Worm (Caenorhabditis elegans): Measurements from ENCODE around the gene dnj-8.

dnj-8 gene

DNA sequence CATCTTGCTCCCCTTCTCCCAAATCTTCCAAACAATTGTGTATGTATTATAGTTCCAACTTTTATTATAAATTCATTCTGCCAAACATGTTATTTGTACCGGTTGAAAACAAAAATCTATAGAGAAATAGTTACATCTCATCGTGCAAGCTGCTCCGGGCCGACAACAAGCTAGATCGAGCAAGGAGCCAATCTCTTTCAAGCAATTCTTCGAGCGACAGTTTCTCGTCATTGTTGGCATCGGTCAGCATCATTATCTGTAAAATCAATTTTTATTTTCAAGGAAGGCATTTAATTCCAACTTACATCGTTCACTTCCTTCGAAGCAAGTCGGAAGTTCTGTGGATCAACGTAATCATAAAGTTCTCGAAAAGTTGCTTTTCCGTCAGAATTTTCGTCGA is 6.9 kb downstream of the dnj-8 start:
- TF ChIP-seq unc-86 (tag; optimal IDR thresholded peaks at IDR 0.05), result no peak
- TF ChIP-seq ama-1 (optimal IDR thresholded peaks at IDR 0.05), result peak; percentile 18
- TF ChIP-seq efl-1 (optimal IDR thresholded peaks at IDR 0.05), result no peak
- TF ChIP-seq efl-1 (GFP tag; optimal IDR thresholded peaks at IDR 0.05 in 1 of 2), result peak in 1 of 2 experiments; percentile 69

DNA sequence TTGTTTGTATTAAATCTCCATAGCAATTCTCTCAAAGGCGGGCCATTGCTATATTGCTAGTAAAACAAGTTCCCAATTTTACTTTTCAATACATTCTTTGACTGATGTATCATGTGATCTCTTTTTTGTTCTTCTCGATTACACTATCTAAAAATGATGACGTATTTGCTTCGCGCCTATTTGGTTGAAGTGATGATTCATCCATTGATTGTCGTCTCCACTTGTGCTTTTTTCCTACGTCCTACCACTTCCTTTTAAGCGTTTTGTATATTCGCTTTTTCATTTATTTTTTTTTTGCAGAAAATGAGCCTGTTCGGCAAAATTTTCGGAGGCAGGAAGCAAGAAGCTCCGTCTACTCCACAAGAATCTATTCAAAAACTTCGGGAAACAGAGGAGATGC is 8.5 kb downstream of the dnj-8 start, which contains the start of gene vps-32.1:
vps-32.1 (plus strand) TSS at position 301 of the 400 bp plus-strand sequence.
- TF ChIP-seq lin-39 (tag; optimal IDR thresholded peaks at IDR 0.05) (no peak), dsc-1 (tag; optimal IDR thresholded peaks at IDR 0.05) (no peak), grh-1 (GFP tag; IDR thresholded peaks at IDR 0.05) (no peak), aly-2 (tag; optimal IDR thresholded peaks at IDR 0.05) (no peak), snu-23 (GFP tag; optimal IDR thresholded peaks at IDR 0.05) (no peak), zag-1 (tag; optimal IDR thresholded peaks at IDR 0.05) (no peak), mep-1 (tag; optimal IDR thresholded peaks at IDR 0.05) (no peak), alr-1 (tag; optimal IDR thresholded peaks at IDR 0.05; ENCODE audit: borderline replicate concordance) (no peak), nhr-76 (tag; optimal IDR thresholded peaks at IDR 0.05) (no peak), xbp-1 (tag; optimal IDR thresholded peaks at IDR 0.05) (no peak), egl-27 (tag; optimal IDR thresholded peaks at IDR 0.05) (no peak), lin-13 (GFP tag; optimal IDR thresholded peaks at IDR 0.05) (no peak), ces-1 (GFP tag; optimal IDR thresholded peaks at IDR 0.05) (no peak), nhr-90 (tag; optimal IDR thresholded peaks at IDR 0.05; ENCODE audit: poor library complexity) (no peak), elt-3 (tag; optimal IDR thresholded peaks at IDR 0.05) (peak in 1 of 6 experiments; percentile 29), fkh-4 (tag; optimal IDR thresholded peaks at IDR 0.05; ENCODE audit: borderline replicate concordance) (no peak), tlp-1 (tag; optimal IDR thresholded peaks at IDR 0.05) (no peak), lir-3 (tag; optimal IDR thresholded peaks at IDR 0.05; ENCODE audit: poor library complexity) (no peak), jun-1 (tag; optimal IDR thresholded peaks at IDR 0.05) (peak; percentile 49), vab-15 (tag; optimal IDR thresholded peaks at IDR 0.05) (no peak), fos-1 (tag; optimal IDR thresholded peaks at IDR 0.05) (peak; percentile 40), unc-86 (tag; optimal IDR thresholded peaks at IDR 0.05) (no peak), lin-35 (GFP tag; optimal IDR thresholded peaks at IDR 0.05) (peak in 1 of 2 experiments; percentile 4), egl-13 (tag; optimal IDR thresholded peaks at IDR 0.05) (no peak), blmp-1 (tag; optimal IDR thresholded peaks at IDR 0.05) (peak; percentile 28), ceh-63 (GFP tag; optimal IDR thresholded peaks at IDR 0.05) (no peak), nhr-84 (tag; optimal IDR thresholded peaks at IDR 0.05) (no peak), dpl-1 (GFP tag; optimal IDR thresholded peaks at IDR 0.05) (peak in 1 of 3 experiments; percentile 15), ets-5 (GFP tag; IDR thresholded peaks at IDR 0.05) (no peak)

DNA sequence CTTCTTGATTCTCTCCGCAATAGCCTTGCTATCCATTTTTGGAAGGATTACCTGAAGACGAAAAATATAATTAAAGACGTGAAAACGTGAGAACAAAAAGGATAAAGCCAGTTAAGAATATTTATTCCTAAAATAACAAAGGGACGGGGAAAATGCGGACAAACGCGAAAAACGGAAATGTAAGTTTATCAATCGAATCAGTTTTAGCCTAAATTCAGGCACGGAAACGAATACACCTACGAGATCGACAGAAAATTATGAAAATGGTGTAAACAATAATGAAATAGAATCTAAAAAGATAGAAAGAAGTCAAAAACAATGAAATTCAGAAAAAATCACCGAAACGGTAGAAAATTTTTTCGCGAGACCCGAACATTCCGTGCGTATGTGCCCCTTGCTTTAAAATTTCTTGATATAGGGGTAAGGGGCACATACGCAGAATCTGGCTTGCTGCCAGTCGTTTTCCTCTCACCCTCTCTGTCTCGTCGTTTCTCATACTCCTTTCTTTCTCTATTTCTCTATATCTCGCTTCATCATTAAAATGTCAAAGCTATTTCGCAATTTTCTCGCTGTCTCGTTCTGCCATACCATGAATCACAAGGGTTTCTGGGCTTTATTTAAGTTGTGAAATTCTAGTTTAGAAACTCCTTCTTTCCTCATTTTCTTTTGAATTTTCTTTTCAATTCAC is 9.1 kb downstream of the dnj-8 start, which contains the start of gene icd-1:
icd-1 (minus strand) TSS at position 51 of the 688 bp plus-strand sequence.
- peak; percentile 73 for TF ChIP-seq zag-1 (tag; optimal IDR thresholded peaks at IDR 0.05)
- peak; percentile 96 for TF ChIP-seq nhr-19 (GFP tag; conservative IDR thresholded peaks at IDR 0.05)
- peak; percentile 75 for TF ChIP-seq sup-37 (GFP tag; optimal IDR thresholded peaks at IDR 0.05)
- peak; percentile 91 for TF ChIP-seq hpl-2 (GFP tag; optimal IDR thresholded peaks at IDR 0.05)
- TF ChIP-seq elt-2 (tag; optimal IDR thresholded peaks at IDR 0.05), result peak; percentile 84
- TF ChIP-seq pag-3 (tag; optimal IDR thresholded peaks at IDR 0.05; ENCODE audit: borderline replicate concordance, insufficient read depth), result no peak
- peak; percentile 92 for TF ChIP-seq C16A3.4 (tag; optimal IDR thresholded peaks at IDR 0.05)
- TF ChIP-seq ets-5 (GFP tag; IDR thresholded peaks at IDR 0.05), result no peak
- TF ChIP-seq fkh-4 (tag; optimal IDR thresholded peaks at IDR 0.05; ENCODE audit: borderline replicate concordance), result peak; percentile 66
- peak; percentile 91 to 95 (median 93) for TF ChIP-seq ceh-82 (tag; optimal IDR thresholded peaks at IDR 0.05)
- TF ChIP-seq snu-23 (GFP tag; optimal IDR thresholded peaks at IDR 0.05), result peak; percentile 99
- TF ChIP-seq unc-98 (GFP tag; IDR thresholded peaks at IDR 0.05), result peak; percentile 82
- no peak for TF ChIP-seq nhr-28 (tag; optimal IDR thresholded peaks at IDR 0.05)
- peak; percentile 69 for TF ChIP-seq F16B12.6 (tag; optimal IDR thresholded peaks at IDR 0.05)
- TF ChIP-seq skn-1 (tag; optimal IDR thresholded peaks at IDR 0.05), result peak; percentile 80
- TF ChIP-seq nhr-84 (tag; optimal IDR thresholded peaks at IDR 0.05), result no peak
- no peak for TF ChIP-seq unc-62 (GFP tag; optimal IDR thresholded peaks at IDR 0.05)
- no peak for TF ChIP-seq efl-3 (GFP tag; optimal IDR thresholded peaks at IDR 0.05)
- TF ChIP-seq pqm-1 (tag; optimal IDR thresholded peaks at IDR 0.05), result no peak
- peak; percentile 97 for TF ChIP-seq nhr-47 (tag; optimal IDR thresholded peaks at IDR 0.05)
- TF ChIP-seq aha-1 (tag; optimal IDR thresholded peaks at IDR 0.05), result peak; percentile 85
- peak; percentile 70 for TF ChIP-seq C04F5.9 (tag; optimal IDR thresholded peaks at IDR 0.05)
- peak; percentile 94 for TF ChIP-seq nhr-77 (tag; optimal IDR thresholded peaks at IDR 0.05)
- peak; percentile 43 for TF ChIP-seq ama-1 (optimal IDR thresholded peaks at IDR 0.05)
